Worm (Caenorhabditis elegans): ENCODE data around the gene F32D8.5.

The F32D8.5 gene

DNA sequence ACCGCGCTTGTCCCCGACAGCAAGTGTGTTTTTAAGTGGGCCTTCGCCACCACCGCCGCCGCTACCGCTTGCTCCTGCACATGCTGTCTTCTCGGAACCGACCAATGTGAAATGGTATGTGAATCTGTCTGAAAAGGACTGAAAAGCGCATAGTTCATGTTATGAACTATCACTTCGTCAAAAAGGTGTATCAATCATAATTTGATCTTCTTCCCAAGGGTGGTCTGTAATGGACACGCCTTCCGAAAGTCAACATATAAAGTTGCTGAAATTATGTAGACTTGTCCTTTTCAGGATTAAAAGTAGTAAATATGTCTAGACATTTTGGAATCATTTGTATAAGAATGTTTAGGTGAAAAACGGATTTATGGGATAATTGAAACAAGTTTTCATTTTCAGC lies 47.6 kb downstream of the F32D8.5 start, which contains the start of gene zip-9:
Gene zip-9, plus strand, starts transcription at position 301 of the 400 bp plus-strand sequence.
- TF ChIP-seq pes-1 (GFP tag; IDR thresholded peaks at IDR 0.05) (no peak), flt-1 (GFP tag; IDR thresholded peaks at IDR 0.05) (no peak), F13C5.2 (tag; optimal IDR thresholded peaks at IDR 0.05) (no peak), B0310.2 (tag; optimal IDR thresholded peaks at IDR 0.05) (no peak), tra-4 (tag; optimal IDR thresholded peaks at IDR 0.05) (no peak), ceh-36 (tag; optimal IDR thresholded peaks at IDR 0.05) (no peak), aly-1 (tag; optimal IDR thresholded peaks at IDR 0.05) (no peak), sea-1 (GFP tag; conservative IDR thresholded peaks at IDR 0.05) (no peak), hnd-1 (tag; optimal IDR thresholded peaks at IDR 0.05) (no peak), tbx-11 (GFP tag; IDR thresholded peaks at IDR 0.05) (no peak), ets-7 (tag; optimal IDR thresholded peaks at IDR 0.05) (no peak), scrt-1 (GFP tag; IDR thresholded peaks at IDR 0.05) (no peak), tbx-37 (GFP tag; conservative IDR thresholded peaks at IDR 0.05) (no peak), ceh-13 (GFP tag; optimal IDR thresholded peaks at IDR 0.05) (no peak), hmg-4 (GFP tag; optimal IDR thresholded peaks at IDR 0.05) (no peak), hmbx-1 (tag; optimal IDR thresholded peaks at IDR 0.05) (no peak), ama-1 (optimal IDR thresholded peaks at IDR 0.05) (no peak)

DNA sequence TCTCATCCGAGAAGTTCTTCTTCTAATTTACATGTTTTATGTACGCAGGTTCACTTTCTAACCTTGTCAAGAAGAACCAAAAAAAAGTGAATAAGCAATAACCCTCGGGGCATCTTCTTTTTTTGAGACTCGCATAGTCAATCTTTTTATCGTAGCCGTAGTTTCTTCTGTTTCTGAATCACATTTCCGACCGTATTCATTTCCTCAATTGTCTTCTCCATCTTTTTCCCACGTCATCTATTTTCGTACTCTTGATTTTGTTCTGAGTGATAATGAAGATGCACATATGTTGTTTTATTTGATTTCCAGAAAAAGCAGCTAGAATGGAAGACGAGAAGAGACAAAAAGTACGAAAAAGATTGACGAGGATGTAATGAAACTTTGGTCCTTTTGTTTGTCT lies 50.3 kb downstream of the F32D8.5 start:
- no peak for TF ChIP-seq tbx-11 (GFP tag; IDR thresholded peaks at IDR 0.05)
- TF ChIP-seq hmg-4 (GFP tag; optimal IDR thresholded peaks at IDR 0.05) = no peak
- no peak for TF ChIP-seq tra-4 (tag; optimal IDR thresholded peaks at IDR 0.05)
- no peak for TF ChIP-seq pes-1 (GFP tag; IDR thresholded peaks at IDR 0.05)
- TF ChIP-seq aly-1 (tag; optimal IDR thresholded peaks at IDR 0.05) = no peak
- TF ChIP-seq ceh-13 (GFP tag; optimal IDR thresholded peaks at IDR 0.05) = no peak
- TF ChIP-seq F13C5.2 (tag; optimal IDR thresholded peaks at IDR 0.05) = no peak
- no peak for TF ChIP-seq ets-7 (tag; optimal IDR thresholded peaks at IDR 0.05)
- TF ChIP-seq hmbx-1 (tag; optimal IDR thresholded peaks at IDR 0.05) = no peak
- TF ChIP-seq hnd-1 (tag; optimal IDR thresholded peaks at IDR 0.05) = no peak
- TF ChIP-seq B0310.2 (tag; optimal IDR thresholded peaks at IDR 0.05) = no peak
- TF ChIP-seq scrt-1 (GFP tag; IDR thresholded peaks at IDR 0.05) = no peak
- no peak for TF ChIP-seq sea-1 (GFP tag; conservative IDR thresholded peaks at IDR 0.05)
- TF ChIP-seq tbx-37 (GFP tag; conservative IDR thresholded peaks at IDR 0.05) = no peak
- no peak for TF ChIP-seq flt-1 (GFP tag; IDR thresholded peaks at IDR 0.05)
- TF ChIP-seq ama-1 (optimal IDR thresholded peaks at IDR 0.05) = no peak
- no peak for TF ChIP-seq ceh-36 (tag; optimal IDR thresholded peaks at IDR 0.05)
